Fruit fly (Drosophila melanogaster) whole organism, prepupa: Measurements from ENCODE around the gene CG33293.

ENCODE experiments used
- CG11902 ChIP-seq: fragments of 200-800 bp; sonication (Bioruptor generic); optimal IDR thresholded peaks from 3 replicates; lab custom pipeline; 2016; ENCODE audit warnings: missing biosample characterization, missing genetic modification characterization
- CG1621 ChIP-seq: fragments of 200-800 bp; sonication (Bioruptor generic); optimal IDR thresholded peaks from 3 replicates; lab custom pipeline; 2018; ENCODE audit warnings: missing biosample characterization, mild to moderate bottlenecking, missing genetic modification characterization
- CG16779 ChIP-seq: fragments of 200-800 bp; sonication (Bioruptor generic); optimal IDR thresholded peaks from 3 replicates; lab custom pipeline; 2017; ENCODE audit warnings: missing biosample characterization, mild to moderate bottlenecking, missing genetic modification characterization
- CG3032 ChIP-seq: fragments of 200-800 bp; optimal IDR thresholded peaks from 2 replicates; lab custom pipeline; 2019; ENCODE audit warnings: missing biosample characterization, mild to moderate bottlenecking, missing genetic modification characterization, moderate library complexity
- CG8632 ChIP-seq: fragments of 200-800 bp; sonication (Bioruptor generic); optimal IDR thresholded peaks from 3 replicates; lab custom pipeline; 2016; ENCODE audit warnings: missing biosample characterization, missing genetic modification characterization

- TF ChIP-seq CG16779 (tag; lab: Kevin White, UChicago), result no peak
- no peak for TF ChIP-seq CG3032 (tag; lab: Kevin White, UChicago)
- TF ChIP-seq CG11902 (GFP tag; lab: Kevin White, UChicago), result no peak
- TF ChIP-seq CG8632 (GFP tag; lab: Kevin White, UChicago), result no peak
- TF ChIP-seq CG1621, result no peak
Measured at dm6 chr3R:5214162-5214916, 26.2 kb downstream of the CG33293 start.
